Fruit fly (Drosophila melanogaster): ENCODE data around the gene brk.

brk gene

DNA sequence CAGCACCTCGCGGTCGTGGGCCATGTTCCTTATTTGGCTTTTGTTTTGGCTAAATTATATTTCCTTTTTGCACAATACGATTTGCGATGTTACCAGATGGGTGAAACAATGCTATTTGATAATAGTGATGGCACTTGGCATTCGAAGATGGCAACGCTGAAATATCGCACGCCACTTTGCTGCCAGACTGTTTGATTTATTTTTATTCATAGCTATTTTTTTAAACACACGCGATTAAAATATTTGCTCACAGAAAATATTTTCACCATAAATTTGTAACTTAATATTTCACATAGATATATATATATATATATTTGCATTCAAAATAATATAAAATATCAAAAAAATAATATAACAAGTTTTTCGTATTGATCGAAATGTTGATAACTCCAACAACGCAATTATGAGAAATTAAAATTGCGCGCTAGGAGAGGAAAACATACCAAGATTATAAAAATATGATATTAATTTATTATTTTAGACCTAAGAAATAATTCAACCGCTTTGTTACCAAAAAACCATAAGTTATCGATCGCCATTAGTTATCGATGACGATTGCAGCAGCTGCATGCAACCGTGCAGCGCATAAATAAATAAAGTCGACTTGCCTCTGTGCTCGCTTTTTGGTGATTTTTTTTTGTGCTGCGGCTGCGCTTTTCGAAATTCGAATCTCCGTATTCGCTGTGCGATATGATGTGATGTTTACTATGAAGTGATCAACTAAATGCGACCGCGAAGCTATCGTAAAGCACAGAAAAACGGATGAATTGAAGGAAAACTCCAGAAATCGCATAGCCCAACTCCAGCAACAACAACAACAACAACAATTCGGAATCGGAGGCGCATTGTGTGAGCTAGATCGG, 16.1 kb downstream of the brk start, which contains the start of the genes Atg5 and Dok (continued):
- TF ChIP-seq CG6792 (GFP tag; optimal IDR thresholded peaks at IDR 0.05) (no peak), Sox102F (GFP tag; optimal IDR thresholded peaks at IDR 0.05) (no peak), Eip78C (GFP tag) (peak; percentile 20), CG8632 (GFP tag; optimal IDR thresholded peaks at IDR 0.05) (no peak), acj6 (GFP tag; optimal IDR thresholded peaks at IDR 0.05) (no peak), CG10669 (GFP tag; optimal IDR thresholded peaks at IDR 0.05) (no peak), topi (GFP tag; optimal IDR thresholded peaks at IDR 0.05) (no peak), Hr4 (GFP tag; optimal IDR thresholded peaks at IDR 0.05) (no peak), CG34406 (GFP tag; optimal IDR thresholded peaks at IDR 0.05) (no peak), fd59A (GFP tag; optimal IDR thresholded peaks at IDR 0.05) (no peak), Eip93F (GFP tag; optimal IDR thresholded peaks at IDR 0.05) (no peak), cyc (GFP tag; optimal IDR thresholded peaks at IDR 0.05) (peak; percentile 33)

dm6 chrX:7324816-7325246, 17.1 kb downstream of the brk start:
- TF ChIP-seq salr (GFP tag; optimal IDR thresholded peaks at IDR 0.05) (peak; percentile 93 to 95), CG1621 (tag; optimal IDR thresholded peaks at IDR 0.05) (peak; percentile 96), CG8119 (GFP tag; IDR thresholded peaks at IDR 0.05) (peak; percentile 99), Eip93F (GFP tag; optimal IDR thresholded peaks at IDR 0.05) (peak; percentile 94), Eip78C (GFP tag) (peak; percentile 99), Hr38 (GFP tag; optimal IDR thresholded peaks at IDR 0.05) (no peak), CG6808 (GFP tag; optimal IDR thresholded peaks at IDR 0.05) (peak; percentile 98), CG11902 (GFP tag; optimal IDR thresholded peaks at IDR 0.05) (peak; percentile 88), fd85E (GFP tag; optimal IDR thresholded peaks at IDR 0.05) (peak; percentile 92), CG10631 (GFP tag; optimal IDR thresholded peaks at IDR 0.05) (peak; percentile 97), Hr4 (GFP tag; optimal IDR thresholded peaks at IDR 0.05) (peak; percentile 96), ss (GFP tag; optimal IDR thresholded peaks at IDR 0.05) (peak; percentile 98 to 99), Sox14 (GFP tag; optimal IDR thresholded peaks at IDR 0.05) (peak; percentile 95), CG3919 (GFP tag; optimal IDR thresholded peaks at IDR 0.05) (peak; percentile 98), achi (GFP tag; optimal IDR thresholded peaks at IDR 0.05) (peak; percentile 97), CG34406 (GFP tag; optimal IDR thresholded peaks at IDR 0.05) (peak; percentile 98), Sox15 (GFP tag; optimal IDR thresholded peaks at IDR 0.05) (peak; percentile 93), spab (GFP tag; optimal IDR thresholded peaks at IDR 0.05) (peak; percentile 97), lz (GFP tag; optimal IDR thresholded peaks at IDR 0.05) (peak; percentile 96), topi (GFP tag; optimal IDR thresholded peaks at IDR 0.05) (peak; percentile 97), Smox (GFP tag; optimal IDR thresholded peaks at IDR 0.05) (peak; percentile 97), cyc (GFP tag; optimal IDR thresholded peaks at IDR 0.05) (peak; percentile 94), Ets96B (tag; optimal IDR thresholded peaks at IDR 0.05) (peak; percentile 98), Ets21C (GFP tag; optimal IDR thresholded peaks at IDR 0.05) (peak; percentile 88), CG16779 (tag; optimal IDR thresholded peaks at IDR 0.05) (peak; percentile 97), Sox102F (GFP tag; optimal IDR thresholded peaks at IDR 0.05) (peak; percentile 96), acj6 (GFP tag; optimal IDR thresholded peaks at IDR 0.05) (peak; percentile 97), CG11294 (GFP tag; IDR thresholded peaks at IDR 0.05) (peak; percentile 95), CG31627 (GFP tag; optimal IDR thresholded peaks at IDR 0.05) (peak; percentile 91), CG6163 (GFP tag; IDR thresholded peaks at IDR 0.05) (peak; percentile 98), CG6276 (GFP tag; optimal IDR thresholded peaks at IDR 0.05) (peak; percentile 98), net (GFP tag; optimal IDR thresholded peaks at IDR 0.05) (peak; percentile 98), pdm3 (GFP tag; optimal IDR thresholded peaks at IDR 0.05) (peak; percentile 97), fd59A (GFP tag; optimal IDR thresholded peaks at IDR 0.05) (peak; percentile 96), Eip75B (GFP tag; optimal IDR thresholded peaks at IDR 0.05) (peak; percentile 97), CG6854 (GFP tag; optimal IDR thresholded peaks at IDR 0.05) (peak; percentile 95), CG6792 (GFP tag; optimal IDR thresholded peaks at IDR 0.05) (peak; percentile 98), dsx (GFP tag; optimal IDR thresholded peaks at IDR 0.05; ENCODE audit: poor library complexity, severe bottlenecking) (peak; percentile 98), CG7368 (GFP tag; optimal IDR thresholded peaks at IDR 0.05) (peak; percentile 96), CG10669 (GFP tag; optimal IDR thresholded peaks at IDR 0.05) (peak; percentile 97), CG32006 (GFP tag; optimal IDR thresholded peaks at IDR 0.05) (peak; percentile 98), fkh (GFP tag; optimal IDR thresholded peaks at IDR 0.05) (peak; percentile 78), CG8632 (GFP tag; optimal IDR thresholded peaks at IDR 0.05) (peak; percentile 98), Blimp-1 (GFP tag; optimal IDR thresholded peaks at IDR 0.05) (peak; percentile 91), Met (GFP tag; optimal IDR thresholded peaks at IDR 0.05) (peak; percentile 97)

Measured in whole organism, prepupa.